Fruit fly (Drosophila melanogaster) whole organism, wandering third instar larva: ENCODE measurements around the gene Tnpo-SR.

ENCODE experiments used
- CG9705 ChIP-seq: fragments of 200-800 bp; sonication (Bioruptor generic); optimal IDR thresholded peaks from 2 replicates; lab custom pipeline; 2018; ENCODE audit warnings: missing biosample characterization, mild to moderate bottlenecking, missing genetic modification characterization
- Dfd ChIP-seq: fragments of >200 bp; optimal IDR thresholded peaks from 2 replicates; lab custom pipeline; 2017; ENCODE audit warnings: missing biosample characterization, missing genetic modification characterization
- Hnf4 ChIP-seq: fragments of 200-800 bp; sonication (Bioruptor generic); optimal IDR thresholded peaks from 2 replicates; lab custom pipeline; 2016; ENCODE audit warnings: missing biosample characterization, mild to moderate bottlenecking, missing genetic modification characterization
- Hr78 ChIP-seq: fragments of >200 bp; optimal IDR thresholded peaks from 2 replicates; lab custom pipeline; 2017; ENCODE audit warnings: missing biosample characterization, missing genetic modification characterization
- Jra ChIP-seq: sonication (Bioruptor generic); optimal IDR thresholded peaks from 2 replicates; lab custom pipeline; 2016; ENCODE audit warnings: missing biosample characterization, missing genetic modification characterization
- Mio ChIP-seq: sonication (Bioruptor generic); optimal IDR thresholded peaks from 2 replicates; lab custom pipeline; 2016; ENCODE audit warnings: missing biosample characterization, missing genetic modification characterization
- N ChIP-seq: fragments of >200 bp; optimal IDR thresholded peaks from 2 replicates; lab custom pipeline; 2018; ENCODE audit warnings: missing biosample characterization, missing external identifiers, missing genetic modification characterization
- OdsH ChIP-seq: fragments of 200-800 bp; sonication (Bioruptor generic); optimal IDR thresholded peaks from 2 replicates; lab custom pipeline; 2016; ENCODE audit warnings: missing biosample characterization, mild to moderate bottlenecking, missing genetic modification characterization
- br ChIP-seq: fragments of 200-800 bp; sonication (Bioruptor generic); optimal IDR thresholded peaks from 2 replicates; lab custom pipeline; 2016; ENCODE audit warnings: missing biosample characterization, missing genetic modification characterization
- dl ChIP-seq, 2 experiments: fragments of 175-275, 200-275 bp in 1 of 2; fragments of 200-275 bp in 1 of 2; sonication (Bioruptor generic); optimal IDR thresholded peaks; lab custom pipeline; 2018; ENCODE audit warnings: mild to moderate bottlenecking in 2 of 2, missing biosample characterization in 2 of 2, missing genetic modification characterization in 2 of 2, moderate library complexity in 2 of 2; ENCODE audit not compliant: partially characterized antibody in 2 of 2, insufficient read depth in 1 of 2
- jim ChIP-seq: fragments of 175-275, 200-325 bp; sonication (Bioruptor generic); optimal IDR thresholded peaks from 2 replicates; lab custom pipeline; 2016; ENCODE audit warnings: missing biosample characterization, mild to moderate bottlenecking, missing genetic modification characterization
- lola ChIP-seq: fragments of >200 bp; optimal IDR thresholded peaks from 2 replicates; lab custom pipeline; 2017; ENCODE audit warnings: missing biosample characterization, missing genetic modification characterization
- pan ChIP-seq: fragments of >200 bp; optimal IDR thresholded peaks from 2 replicates; lab custom pipeline; 2017
- sv ChIP-seq: fragments of 200-800 bp; sonication (Bioruptor generic); optimal IDR thresholded peaks from 3 replicates; lab custom pipeline; 2016; ENCODE audit warnings: missing biosample characterization, missing genetic modification characterization

DNA sequence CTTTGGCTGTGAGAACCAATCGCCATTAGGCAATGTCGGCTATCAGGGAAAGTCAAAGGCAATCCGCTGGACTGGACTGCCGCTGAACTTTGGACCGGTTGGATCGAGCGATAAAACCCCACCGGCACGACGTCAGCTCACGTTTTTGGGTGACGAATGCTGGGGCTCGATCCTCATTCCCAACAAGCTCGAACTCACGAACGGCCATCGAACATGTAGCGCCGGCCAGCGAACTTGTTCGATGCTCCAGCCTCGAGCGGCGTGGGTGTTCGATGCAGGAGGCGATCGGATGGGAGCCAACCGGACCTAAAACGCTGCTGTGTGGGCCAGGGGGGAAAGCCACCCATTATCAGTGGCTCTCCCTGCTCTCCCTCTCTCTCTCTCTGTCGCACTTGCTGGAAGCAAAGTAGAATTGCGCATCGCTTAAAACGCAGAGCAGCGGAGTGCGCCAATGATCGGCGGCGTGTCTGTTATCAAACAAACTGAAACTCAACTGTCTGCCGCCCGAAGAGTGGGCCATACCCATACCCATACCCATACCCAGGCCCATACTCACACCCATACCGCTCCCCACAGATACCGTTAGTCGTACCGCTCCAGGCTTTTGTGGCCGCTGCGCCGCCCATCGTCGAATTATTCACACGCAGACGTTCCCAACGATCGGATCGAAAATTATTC is 45.0 kb downstream of the Tnpo-SR start, which contains the start of gene daw:
- peak; percentile 16 for TF ChIP-seq br (GFP tag; lab: Kevin White, UChicago)
- no peak for TF ChIP-seq sv (GFP tag; lab: Kevin White, UChicago)
- no peak for TF ChIP-seq Hr78
- peak; percentile 15 for TF ChIP-seq Jra (GFP tag; lab: Kevin White, UChicago)
- no peak for TF ChIP-seq Dfd
- TF ChIP-seq Mio (GFP tag; lab: Kevin White, UChicago): no peak
- TF ChIP-seq pan: no peak
- TF ChIP-seq Hnf4 (GFP tag; lab: Kevin White, UChicago): peak; percentile 92
- no peak for TF ChIP-seq jim
- TF ChIP-seq lola (GFP tag; lab: Kevin White, UChicago): no peak
- no peak for TF ChIP-seq N
- TF ChIP-seq CG9705 (GFP tag; lab: Kevin White, UChicago): no peak
- TF ChIP-seq OdsH: peak; percentile 15
- TF ChIP-seq dl (GFP tag; optimal IDR thresholded peaks at IDR 0.05; lab: Kevin White, UChicago; ENCODE audit: insufficient read depth in 1 of 2, partially characterized antibody in 2 of 2): peak; percentile 22 to 26
